Fruit fly (Drosophila melanogaster) Kc167 (cell line): Measurements from ENCODE around the gene Cpr97Eb.

ENCODE experiments used
- Myc ChIP-seq: fragments of >200 bp; optimal IDR thresholded peaks from 2 replicates; lab custom pipeline; 2017; ENCODE audit warnings: missing external identifiers
- Sin3A ChIP-seq: fragments of >200 bp; optimal IDR thresholded peaks from 2 replicates; lab custom pipeline; 2018; ENCODE audit warnings: missing external identifiers
- h ChIP-seq: fragments of >200 bp; optimal IDR thresholded peaks from 3 replicates; lab custom pipeline; 2018; ENCODE audit warnings: missing external identifiers
- insv ChIP-seq: fragments of >200 bp; optimal IDR thresholded peaks from 3 replicates; lab custom pipeline; 2018; ENCODE audit warnings: missing external identifiers
- psq ChIP-seq: fragments of >200 bp; optimal IDR thresholded peaks from 2 replicates; lab custom pipeline; 2017; ENCODE audit warnings: missing external identifiers
- ttk ChIP-seq: sonication (Bioruptor generic); optimal IDR thresholded peaks from 2 replicates; lab custom pipeline; 2017; ENCODE audit warnings: missing external identifiers

The Cpr97Eb gene

dm6 chr3R:27065136-27065535 lies 25.8 kb downstream of the Cpr97Eb start, which contains the start of gene CG43935:
Gene CG43935, plus strand, starts transcription at chr3R:27065436.
- TF ChIP-seq Sin3A (lab: Kevin White, UChicago) (no peak), insv (lab: Kevin White, UChicago) (no peak), Myc (lab: Kevin White, UChicago) (no peak), h (lab: Kevin White, UChicago) (no peak)

- TF ChIP-seq psq (lab: Kevin White, UChicago): no peak
- TF ChIP-seq ttk (lab: Kevin White, UChicago): no peak
- no peak for TF ChIP-seq Myc (lab: Kevin White, UChicago)
- no peak for TF ChIP-seq Sin3A (lab: Kevin White, UChicago)
- TF ChIP-seq h (lab: Kevin White, UChicago): no peak
- no peak for TF ChIP-seq insv (lab: Kevin White, UChicago)
Observed at dm6 chr3R:27064099-27064498, 26.8 kb downstream of the Cpr97Eb start, which contains the start of gene Nep5. Gene Nep5, minus strand, starts transcription at chr3R:27064199.

DNA sequence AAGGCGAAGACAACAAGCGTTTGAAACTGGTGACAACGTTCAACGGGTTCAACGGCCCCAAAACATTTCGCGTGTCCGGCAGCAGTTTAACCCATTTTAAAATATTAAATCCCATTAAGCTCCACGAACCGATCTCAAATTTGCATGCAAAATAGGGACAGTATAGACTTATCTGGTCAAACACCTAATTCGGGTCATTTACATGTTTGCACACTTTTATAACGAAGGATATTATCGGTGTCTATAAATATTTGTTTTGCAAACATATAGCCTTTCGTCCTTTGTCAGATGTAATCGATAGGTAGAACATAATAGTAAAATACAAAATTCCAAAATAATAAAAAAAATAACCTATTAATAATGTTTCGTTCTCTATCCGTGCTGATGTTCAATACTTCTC lies 29.0 kb downstream of the Cpr97Eb start, which contains the start of gene CG34292:
Gene CG34292, plus strand, starts transcription at position 301 of the 400 bp plus-strand sequence.
- TF ChIP-seq Sin3A (lab: Kevin White, UChicago): no peak
- no peak for TF ChIP-seq h (lab: Kevin White, UChicago)
- no peak for TF ChIP-seq ttk (lab: Kevin White, UChicago)
- no peak for TF ChIP-seq psq (lab: Kevin White, UChicago)
- no peak for TF ChIP-seq Myc (lab: Kevin White, UChicago)
- no peak for TF ChIP-seq insv (lab: Kevin White, UChicago)

DNA sequence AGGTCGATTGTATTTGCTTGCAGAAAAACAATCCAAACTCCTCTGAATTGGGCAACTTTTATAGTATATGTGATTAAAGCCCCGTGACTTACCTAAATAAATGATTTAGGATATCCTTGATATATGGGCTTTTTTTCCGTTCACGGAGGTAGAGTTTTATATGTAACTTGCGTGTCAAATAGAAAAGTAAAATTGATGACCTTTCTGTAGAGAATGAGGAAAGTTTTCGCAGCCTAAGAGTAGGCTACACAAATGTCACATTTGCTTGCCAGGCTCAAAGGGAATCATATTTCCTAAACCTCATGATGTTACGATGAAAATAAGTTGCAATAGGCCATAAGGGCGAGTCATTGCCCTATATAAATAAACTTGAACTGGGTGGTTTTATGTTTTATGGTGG lies 34.8 kb downstream of the Cpr97Eb start:
- TF ChIP-seq Myc (lab: Kevin White, UChicago): no peak
- no peak for TF ChIP-seq insv (lab: Kevin White, UChicago)
- no peak for TF ChIP-seq psq (lab: Kevin White, UChicago)
- no peak for TF ChIP-seq Sin3A (lab: Kevin White, UChicago)
- no peak for TF ChIP-seq ttk (lab: Kevin White, UChicago)
- no peak for TF ChIP-seq h (lab: Kevin White, UChicago)

- no peak for TF ChIP-seq ttk (lab: Kevin White, UChicago)
- TF ChIP-seq Sin3A (lab: Kevin White, UChicago): no peak
- TF ChIP-seq Myc (lab: Kevin White, UChicago): no peak
- TF ChIP-seq h (lab: Kevin White, UChicago): no peak
Observed at dm6 chr3R:27049549-27049948, 41.4 kb downstream of the Cpr97Eb start.

- TF ChIP-seq ttk (lab: Kevin White, UChicago): no peak
- no peak for TF ChIP-seq h (lab: Kevin White, UChicago)
- no peak for TF ChIP-seq Myc (lab: Kevin White, UChicago)
- TF ChIP-seq insv (lab: Kevin White, UChicago): no peak
- no peak for TF ChIP-seq Sin3A (lab: Kevin White, UChicago)
- TF ChIP-seq psq (lab: Kevin White, UChicago): no peak
Observed at dm6 chr3R:27048561-27049270, 42.2 kb downstream of the Cpr97Eb start, which contains the start of gene TwdlT. Gene TwdlT, plus strand, starts transcription at chr3R:27049220.

- no peak for TF ChIP-seq ttk (lab: Kevin White, UChicago)
- no peak for TF ChIP-seq insv (lab: Kevin White, UChicago)
- TF ChIP-seq Sin3A (lab: Kevin White, UChicago): no peak
- TF ChIP-seq Myc (lab: Kevin White, UChicago): no peak
- no peak for TF ChIP-seq h (lab: Kevin White, UChicago)
- no peak for TF ChIP-seq psq (lab: Kevin White, UChicago)
Observed at dm6 chr3R:27040044-27040443, 50.9 kb downstream of the Cpr97Eb start.
